Fruit fly (Drosophila melanogaster) whole organism, embryonic: ENCODE data around the gene CG5913.

Experiments
- Bgb ChIP-seq: fragments of 200-800 bp; sonication (Bioruptor generic); IDR thresholded peaks from 2 replicates; pipeline ENCODE4 v1.3.6; 2022; ENCODE audit warnings: missing biosample characterization, missing genetic modification characterization; ENCODE audit not compliant: partially characterized antibody
- CG10321 ChIP-seq: fragments of 200-800 bp; sonication (Bioruptor generic); IDR thresholded peaks from 2 replicates; pipeline ENCODE4 v1.3.6; 2022; ENCODE audit warnings: missing biosample characterization, missing genetic modification characterization
- CG11093 ChIP-seq: fragments of 200-800 bp; sonication (Bioruptor generic); IDR thresholded peaks from 3 replicates; pipeline ENCODE4 v1.3.6; 2022; ENCODE audit warnings: missing biosample characterization, missing genetic modification characterization
- CG13123 ChIP-seq: fragments of 200-800 bp; sonication (Bioruptor generic); optimal IDR thresholded peaks from 2 replicates; lab custom pipeline; 2016; ENCODE audit warnings: missing biosample characterization, missing genetic modification characterization
- CG13624 ChIP-seq: fragments of 200-800 bp; sonication (Bioruptor generic); optimal IDR thresholded peaks from 2 replicates; lab custom pipeline; 2016; ENCODE audit warnings: missing biosample characterization, missing genetic modification characterization
- CG14050 ChIP-seq: fragments of 200-800 bp; sonication (Bioruptor generic); IDR thresholded peaks from 3 replicates; pipeline ENCODE4 v1.3.6; 2022; ENCODE audit warnings: missing biosample characterization, missing genetic modification characterization
- CG14667 ChIP-seq: fragments of 200-800 bp; sonication (Bioruptor generic); IDR thresholded peaks from 2 replicates; pipeline ENCODE4 v1.3.6; 2022; ENCODE audit warnings: missing biosample characterization, missing genetic modification characterization
- CG15073 ChIP-seq: fragments of 200-800 bp; sonication (Bioruptor generic); optimal IDR thresholded peaks from 2 replicates; lab custom pipeline; 2016; ENCODE audit warnings: missing biosample characterization, missing genetic modification characterization
- CG1602 ChIP-seq: fragments of 200-800 bp; sonication (Bioruptor generic); optimal IDR thresholded peaks from 3 replicates; lab custom pipeline; 2016; ENCODE audit warnings: missing biosample characterization, missing genetic modification characterization
- CG17328 ChIP-seq: fragments of 200-800 bp; sonication (Bioruptor generic); IDR thresholded peaks from 2 replicates; pipeline ENCODE4 v1.3.6; 2022; ENCODE audit warnings: missing biosample characterization, missing genetic modification characterization
- CG18764 ChIP-seq: fragments of 200-800 bp; sonication (Bioruptor generic); optimal IDR thresholded peaks from 3 replicates; lab custom pipeline; 2016; ENCODE audit warnings: missing biosample characterization, missing genetic modification characterization
- CG2116 ChIP-seq: fragments of 200-800 bp; sonication (Bioruptor generic); optimal IDR thresholded peaks from 3 replicates; lab custom pipeline; 2018; ENCODE audit warnings: missing biosample characterization, mild to moderate bottlenecking, missing genetic modification characterization
- CG2129 ChIP-seq: fragments of 200-800 bp; sonication (Bioruptor generic); IDR thresholded peaks from 2 replicates; pipeline ENCODE4 v1.3.6; 2022; ENCODE audit warnings: missing biosample characterization, missing genetic modification characterization; ENCODE audit not compliant: partially characterized antibody
- CG2199 ChIP-seq: fragments of 200-800 bp; sonication (Bioruptor generic); IDR thresholded peaks from 3 replicates; pipeline ENCODE4 v1.3.6; 2022; ENCODE audit warnings: missing biosample characterization, missing genetic modification characterization
- CG32767 ChIP-seq: fragments of 200-800 bp; sonication (Bioruptor generic); IDR thresholded peaks from 2 replicates; pipeline ENCODE4 v1.3.6; 2022; ENCODE audit warnings: missing biosample characterization, missing genetic modification characterization
- CG4424 ChIP-seq: fragments of 200-800 bp; sonication (Bioruptor generic); optimal IDR thresholded peaks from 3 replicates; lab custom pipeline; 2016; ENCODE audit warnings: missing biosample characterization, missing genetic modification characterization
- CG7963 ChIP-seq: fragments of 200-800 bp; sonication (Bioruptor generic); IDR thresholded peaks from 3 replicates; pipeline ENCODE4 v1.3.6; 2022; ENCODE audit warnings: missing biosample characterization, missing genetic modification characterization; ENCODE audit not compliant: partially characterized antibody
- CG8089 ChIP-seq: fragments of 200-800 bp; sonication (Bioruptor generic); optimal IDR thresholded peaks from 3 replicates; lab custom pipeline; 2016; ENCODE audit warnings: missing biosample characterization, missing genetic modification characterization
- CG8281 ChIP-seq: fragments of 200-800 bp; sonication (Bioruptor generic); optimal IDR thresholded peaks from 2 replicates; lab custom pipeline; 2018; ENCODE audit warnings: missing biosample characterization, mild to moderate bottlenecking, missing genetic modification characterization, moderate library complexity
- CG9609 ChIP-seq: fragments of 200-800 bp; sonication (Bioruptor generic); optimal IDR thresholded peaks from 3 replicates; lab custom pipeline; 2016; ENCODE audit warnings: missing biosample characterization, missing genetic modification characterization
- D ChIP-seq, 2 experiments: fragments of 200-800 bp in 1 of 2; fragments of >200 bp in 1 of 2; sonication (Bioruptor generic) in 1 of 2; optimal IDR thresholded peaks; 2 replicates in 1 of 2; 3 replicates in 1 of 2; lab custom pipeline; 2017; ENCODE audit warnings: mild to moderate bottlenecking in 1 of 2, missing biosample characterization in 1 of 2, missing genetic modification characterization in 1 of 2, missing genetic modification reagents in 1 of 2
- Dip2 ChIP-seq: fragments of 200-800 bp; sonication (Bioruptor generic); IDR thresholded peaks from 2 replicates; pipeline ENCODE4 v1.3.6; 2022; ENCODE audit warnings: missing biosample characterization, missing genetic modification characterization
- Drgx ChIP-seq: fragments of 200-800 bp; sonication (Bioruptor generic); IDR thresholded peaks from 2 replicates; pipeline ENCODE4 v1.3.6; 2022; ENCODE audit warnings: missing biosample characterization, missing genetic modification characterization
- ERR ChIP-seq: fragments of 200-800 bp; sonication (Bioruptor generic); optimal IDR thresholded peaks from 2 replicates; lab custom pipeline; 2016; ENCODE audit warnings: missing biosample characterization, missing genetic modification characterization
- Gug ChIP-seq: fragments of 200-800 bp; sonication (Bioruptor generic); IDR thresholded peaks from 4 replicates; pipeline ENCODE4 v1.3.6; 2022; ENCODE audit warnings: missing biosample characterization, missing genetic modification characterization
- H2.0 ChIP-seq: fragments of 200-800 bp; sonication (Bioruptor generic); IDR thresholded peaks from 2 replicates; pipeline ENCODE4 v1.3.6; 2022; ENCODE audit warnings: missing biosample characterization, missing genetic modification characterization
- HmgD ChIP-seq: fragments of 200-800 bp; sonication (Bioruptor generic); optimal IDR thresholded peaks from 3 replicates; lab custom pipeline; 2016; ENCODE audit warnings: missing biosample characterization, missing genetic modification characterization
- HmgZ ChIP-seq: fragments of 200-800 bp; sonication (Bioruptor generic); optimal IDR thresholded peaks from 2 replicates; lab custom pipeline; 2018; ENCODE audit warnings: missing biosample characterization, mild to moderate bottlenecking, missing genetic modification characterization
- Hr78 ChIP-seq, 2 experiments: fragments of 200-800 bp in 1 of 2; fragments of >200 bp in 1 of 2; sonication (Bioruptor generic) in 1 of 2; optimal IDR thresholded peaks; 2 replicates each; lab custom pipeline; 2017 to 2019; ENCODE audit warnings: missing biosample characterization in 2 of 2, missing genetic modification characterization in 2 of 2, mild to moderate bottlenecking in 1 of 2, moderate library complexity in 1 of 2
- NfI ChIP-seq: fragments of 200-800 bp; sonication (Bioruptor generic); optimal IDR thresholded peaks from 3 replicates; lab custom pipeline; 2018; ENCODE audit warnings: missing biosample characterization, mild to moderate bottlenecking, missing genetic modification characterization, moderate library complexity
- Ravus ChIP-seq: fragments of 200-800 bp; sonication (Bioruptor generic); IDR thresholded peaks from 2 replicates; pipeline ENCODE4 v1.3.6; 2022; ENCODE audit warnings: missing biosample characterization, missing genetic modification characterization
- Sin3A ChIP-seq: fragments of >200 bp; optimal IDR thresholded peaks from 2 replicates; lab custom pipeline; 2018
- Six4 ChIP-seq: fragments of 200-800 bp; sonication (Bioruptor generic); optimal IDR thresholded peaks from 2 replicates; lab custom pipeline; 2016; ENCODE audit warnings: missing biosample characterization, missing genetic modification characterization
- Sox102F ChIP-seq: fragments of 200-800 bp; sonication (Bioruptor generic); optimal IDR thresholded peaks from 2 replicates; lab custom pipeline; 2018; ENCODE audit warnings: missing biosample characterization, mild to moderate bottlenecking, missing genetic modification characterization, moderate library complexity
- chif ChIP-seq, 2 experiments: fragments of 200-800 bp; sonication (Bioruptor generic); optimal IDR thresholded peaks; 3 replicates each; lab custom pipeline; 2016; ENCODE audit warnings: missing biosample characterization in 2 of 2, missing genetic modification characterization in 2 of 2
- ftz-f1 ChIP-seq: fragments of 200-800 bp; sonication (Bioruptor generic); optimal IDR thresholded peaks from 2 replicates; lab custom pipeline; 2016; ENCODE audit warnings: missing biosample characterization, missing genetic modification characterization
- gcm2 ChIP-seq: fragments of 200-800 bp; sonication (Bioruptor generic); optimal IDR thresholded peaks from 2 replicates; lab custom pipeline; 2016; ENCODE audit warnings: missing biosample characterization, missing genetic modification characterization
- hkb ChIP-seq, 2 experiments: fragments of 200-800 bp in 1 of 2; fragments of >200 bp in 1 of 2; sonication (Bioruptor generic) in 1 of 2; IDR thresholded peaks in 1 of 2; optimal IDR thresholded peaks in 1 of 2; 2 replicates each; pipeline versions ENCODE4 v1.3.6 to Lab custom; 2017 to 2022; ENCODE audit warnings: missing biosample characterization in 1 of 2, missing genetic modification characterization in 1 of 2
- jumu ChIP-seq: fragments of 200-800 bp; sonication (Bioruptor generic); optimal IDR thresholded peaks from 3 replicates; lab custom pipeline; 2016; ENCODE audit warnings: missing biosample characterization, missing genetic modification characterization
- lola ChIP-seq, 3 experiments: fragments of >200 bp in 2 of 3; fragments of 200-800 bp in 1 of 3; sonication (Bioruptor generic) in 1 of 3; optimal IDR thresholded peaks; 2 replicates each; lab custom pipeline; 2017 to 2019; ENCODE audit warnings: missing biosample characterization in 3 of 3, missing genetic modification characterization in 3 of 3, mild to moderate bottlenecking in 1 of 3, moderate library complexity in 1 of 3
- lov ChIP-seq, 2 experiments: fragments of 200-800 bp in 1 of 2; fragments of >200 bp in 1 of 2; sonication (Bioruptor generic) in 1 of 2; IDR thresholded peaks in 1 of 2; optimal IDR thresholded peaks in 1 of 2; 2 replicates in 1 of 2; 3 replicates in 1 of 2; pipeline versions ENCODE4 v1.3.6 to Lab custom; 2017 to 2022; ENCODE audit warnings: missing biosample characterization in 1 of 2, missing genetic modification characterization in 1 of 2
- otp ChIP-seq: fragments of 200-800 bp; sonication (Bioruptor generic); IDR thresholded peaks from 3 replicates; pipeline ENCODE4, ENCODE4 v1.3.6; 2022; ENCODE audit warnings: missing biosample characterization, missing genetic modification characterization
- rib ChIP-seq: fragments of 200-800 bp; sonication (Bioruptor generic); IDR thresholded peaks from 2 replicates; pipeline ENCODE4 v1.3.6; 2022; ENCODE audit warnings: missing biosample characterization, missing genetic modification characterization
- sim ChIP-seq: fragments of 200-800 bp; sonication (Bioruptor generic); IDR thresholded peaks from 2 replicates; pipeline ENCODE4 v1.3.6; 2022; ENCODE audit warnings: missing biosample characterization, missing genetic modification characterization
- sob ChIP-seq: fragments of 200-800 bp; sonication (Bioruptor generic); IDR thresholded peaks from 2 replicates; pipeline ENCODE4 v1.3.6; 2022; ENCODE audit warnings: missing biosample characterization, missing genetic modification characterization
- zen ChIP-seq: fragments of 200-800 bp; sonication (Bioruptor generic); optimal IDR thresholded peaks from 3 replicates; lab custom pipeline; 2018; ENCODE audit warnings: missing biosample characterization, mild to moderate bottlenecking, missing genetic modification characterization, moderate library complexity
- zen2 ChIP-seq: fragments of 200-800 bp; sonication (Bioruptor generic); IDR thresholded peaks from 3 replicates; pipeline ENCODE4 v1.3.6; 2022; ENCODE audit warnings: missing biosample characterization, missing genetic modification characterization; ENCODE audit not compliant: partially characterized antibody
- zfh1 ChIP-seq: fragments of 200-800 bp; sonication (Bioruptor generic); IDR thresholded peaks from 3 replicates; pipeline ENCODE4 v1.3.6; 2022; ENCODE audit warnings: missing biosample characterization, missing genetic modification characterization

Gene CG5913

DNA sequence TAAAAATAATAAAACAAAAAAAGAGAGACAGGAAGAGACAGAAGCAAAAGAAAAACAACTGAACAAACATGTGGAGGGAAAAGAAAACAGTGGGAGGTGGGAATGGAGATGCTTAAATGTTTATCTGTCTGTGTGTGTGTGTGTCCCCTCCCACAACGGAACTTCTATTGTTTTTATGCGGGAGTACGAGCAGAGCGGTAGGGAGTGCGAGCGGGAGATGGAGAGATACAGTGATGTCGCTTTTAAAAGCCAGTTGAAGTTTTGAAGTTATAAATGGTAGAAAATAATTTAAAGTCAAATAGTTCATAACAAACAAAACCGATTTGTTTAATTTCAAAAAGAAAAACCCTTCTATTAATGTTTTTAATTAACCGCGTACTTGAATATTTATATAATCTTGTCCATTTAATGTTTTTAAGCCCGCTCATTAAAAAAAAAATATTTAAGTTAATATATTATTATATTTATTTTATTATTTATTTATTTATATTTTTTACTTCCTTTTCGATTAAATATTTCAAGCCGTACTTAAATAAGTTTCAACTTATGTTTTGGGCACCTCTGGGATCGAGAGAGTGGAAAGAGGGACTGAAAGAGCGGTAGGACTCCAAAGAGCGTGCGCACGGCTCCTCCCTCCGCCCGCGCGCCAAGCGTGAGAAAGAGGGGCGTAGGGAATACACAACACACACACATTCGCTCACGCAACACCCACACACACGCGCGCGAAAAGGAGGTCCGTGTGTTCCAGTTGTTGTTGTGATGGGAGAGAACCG lies 12.9 kb upstream of the CG5913 start (continued):
- TF ChIP-seq chif (GFP tag; optimal IDR thresholded peaks at IDR 0.05; lab: Kevin White, UChicago) (peak in 1 of 2 experiments; percentile 5), D (optimal IDR thresholded peaks at IDR 0.05; lab: Kevin White, UChicago) (no peak), D (GFP tag; optimal IDR thresholded peaks at IDR 0.05; lab: Kevin White, UChicago) (peak; percentile 51), NfI (GFP tag; lab: Kevin White, UChicago) (peak; percentile 22), lola (GFP tag; optimal IDR thresholded peaks at IDR 0.05; lab: Kevin White, UChicago) (peak in 1 of 3 experiments; percentile 74), zen (no peak), gcm2 (GFP tag; lab: Kevin White, UChicago) (no peak), rib (GFP tag; lab: Robert Waterston, UW) (peak; percentile 51; the same call in 1 of the 2 replicates), CG14667 (GFP tag; lab: Robert Waterston, UW) (no peak), HmgZ (tag; lab: Kevin White, UChicago) (no peak), Sin3A (lab: Kevin White, UChicago) (no peak), Drgx (GFP tag; lab: Robert Waterston, UW) (no peak; the same call in none of the 2 replicates), CG8089 (no peak), CG9609 (GFP tag; lab: Kevin White, UChicago) (no peak), Gug (no peak; the same call in 3 of the 4 replicates), CG2199 (GFP tag; lab: Robert Waterston, UW) (peak; percentile 12; the same call in 1 of the 3 replicates), Ravus (GFP tag; lab: Robert Waterston, UW) (no peak), zen2 (GFP tag; lab: Robert Waterston, UW) (no peak), ERR (GFP tag; lab: Kevin White, UChicago) (no peak), sob (GFP tag; lab: Robert Waterston, UW) (0 out of 2 replicates have a peak, but pooled peaks have one; percentile 29), ftz-f1 (GFP tag; lab: Kevin White, UChicago) (no peak), CG1602 (peak; percentile 31), sim (GFP tag; lab: Robert Waterston, UW) (no peak), CG10321 (no peak), CG32767 (GFP tag; lab: Robert Waterston, UW) (peak; percentile 67; the same call in 1 of the 2 replicates), CG15073 (GFP tag; lab: Kevin White, UChicago) (peak; percentile 32), CG7963 (GFP tag; lab: Robert Waterston, UW) (no peak), Dip2 (GFP tag; lab: Robert Waterston, UW) (no peak), zfh1 (GFP tag; lab: Robert Waterston, UW) (peak; percentile 39; the same call in 1 of the 3 replicates), CG4424 (GFP tag; lab: Kevin White, UChicago) (peak; percentile 41), CG2116 (GFP tag; lab: Kevin White, UChicago) (no peak), CG13123 (GFP tag; lab: Kevin White, UChicago) (no peak), CG8281 (tag; lab: Kevin White, UChicago) (no peak), CG18764 (GFP tag; lab: Kevin White, UChicago) (no peak), HmgD (GFP tag; lab: Kevin White, UChicago) (peak; percentile 16), Sox102F (GFP tag; lab: Kevin White, UChicago) (peak; percentile 64), CG13624 (GFP tag; lab: Kevin White, UChicago) (no peak), H2.0 (GFP tag; lab: Robert Waterston, UW) (no peak), hkb (optimal IDR thresholded peaks at IDR 0.05; lab: Kevin White, UChicago) (no peak), hkb (GFP tag; IDR thresholded peaks at IDR 0.05; lab: Robert Waterston, UW) (no peak), Hr78 (GFP tag; optimal IDR thresholded peaks at IDR 0.05; lab: Kevin White, UChicago) (no peak), CG14050 (GFP tag; lab: Robert Waterston, UW) (no peak), lov (optimal IDR thresholded peaks at IDR 0.05; lab: Kevin White, UChicago) (no peak), lov (GFP tag; IDR thresholded peaks at IDR 0.05; lab: Robert Waterston, UW) (no peak), otp (GFP tag; lab: Robert Waterston, UW) (no peak; the same call in 2 of the 3 replicates), CG11093 (no peak), Bgb (GFP tag; lab: Robert Waterston, UW) (no peak), CG2129 (no peak), jumu (GFP tag; lab: Kevin White, UChicago) (no peak), CG17328 (peak; percentile 51), Six4 (GFP tag; lab: Kevin White, UChicago) (no peak)
